Fruit fly (Drosophila melanogaster) whole organism, prepupa: Measurements from ENCODE around the gene CG18418.
A peak's percentile ranks its signal among the peaks of the same experiment; 100 is the strongest.

ENCODE experiments used
- CG10631 ChIP-seq: fragments of 200-800 bp; sonication (Bioruptor generic); optimal IDR thresholded peaks from 2 replicates; lab custom pipeline; 2016; ENCODE audit warnings: missing biosample characterization, missing genetic modification characterization
- CG10669 ChIP-seq: fragments of 200-800 bp; sonication (Bioruptor generic); optimal IDR thresholded peaks from 3 replicates; lab custom pipeline; 2018; ENCODE audit warnings: missing biosample characterization, mild to moderate bottlenecking, missing genetic modification characterization, moderate library complexity
- CG11294 ChIP-seq: fragments of 200-800 bp; sonication (Bioruptor generic); IDR thresholded peaks from 2 replicates; pipeline ENCODE4 v1.3.6; 2022; ENCODE audit warnings: missing biosample characterization, missing genetic modification characterization
- CG15336 ChIP-seq: fragments of 200-800 bp; sonication (Bioruptor generic); IDR thresholded peaks from 2 replicates; pipeline ENCODE4 v1.3.6; 2022; ENCODE audit warnings: missing biosample characterization, missing genetic modification characterization
- CG1621 ChIP-seq: fragments of 200-800 bp; sonication (Bioruptor generic); optimal IDR thresholded peaks from 3 replicates; lab custom pipeline; 2018; ENCODE audit warnings: missing biosample characterization, mild to moderate bottlenecking, missing genetic modification characterization
- CG16779 ChIP-seq: fragments of 200-800 bp; sonication (Bioruptor generic); optimal IDR thresholded peaks from 3 replicates; lab custom pipeline; 2017; ENCODE audit warnings: missing biosample characterization, mild to moderate bottlenecking, missing genetic modification characterization
- CG3919 ChIP-seq: fragments of 200-800 bp; sonication (Bioruptor generic); optimal IDR thresholded peaks from 3 replicates; lab custom pipeline; 2016; ENCODE audit warnings: missing biosample characterization, missing genetic modification characterization
- CG4318 ChIP-seq: fragments of 200-800 bp; sonication (Bioruptor generic); optimal IDR thresholded peaks from 3 replicates; lab custom pipeline; 2017; ENCODE audit warnings: missing biosample characterization, mild to moderate bottlenecking, missing genetic modification characterization
- CG6163 ChIP-seq: fragments of 200-800 bp; sonication (Bioruptor generic); IDR thresholded peaks from 3 replicates; pipeline ENCODE4 v1.3.6; 2022; ENCODE audit warnings: missing biosample characterization, missing genetic modification characterization
- CG6792 ChIP-seq: fragments of 200-800 bp; sonication (Bioruptor generic); optimal IDR thresholded peaks from 3 replicates; lab custom pipeline; 2016; ENCODE audit warnings: missing biosample characterization, missing genetic modification characterization
- CG7368 ChIP-seq: fragments of 200-800 bp; sonication (Bioruptor generic); optimal IDR thresholded peaks from 3 replicates; lab custom pipeline; 2016; ENCODE audit warnings: missing biosample characterization, missing genetic modification characterization
- CG8119 ChIP-seq: fragments of 200-800 bp; sonication (Bioruptor generic); IDR thresholded peaks from 3 replicates; pipeline ENCODE4 v1.3.6; 2022; ENCODE audit warnings: missing biosample characterization, missing genetic modification characterization
- CG8632 ChIP-seq: fragments of 200-800 bp; sonication (Bioruptor generic); optimal IDR thresholded peaks from 3 replicates; lab custom pipeline; 2016; ENCODE audit warnings: missing biosample characterization, missing genetic modification characterization
- Eip78C ChIP-seq: fragments of 200-800 bp; sonication (Bioruptor generic); peaks from one replicate; lab custom pipeline; 2016; ENCODE audit warnings: missing biosample characterization, missing genetic modification characterization
- Eip93F ChIP-seq: fragments of 200-800 bp; sonication (Bioruptor generic); optimal IDR thresholded peaks from 2 replicates; lab custom pipeline; 2016; ENCODE audit warnings: missing biosample characterization, mild to moderate bottlenecking, missing genetic modification characterization
- Ets96B ChIP-seq: fragments of 200-800 bp; optimal IDR thresholded peaks from 2 replicates; lab custom pipeline; 2019; ENCODE audit warnings: missing biosample characterization, mild to moderate bottlenecking, missing genetic modification characterization, moderate library complexity
- Gug ChIP-seq: fragments of 200-800 bp; sonication (Bioruptor generic); IDR thresholded peaks from 2 replicates; pipeline ENCODE4 v1.3.6; 2022; ENCODE audit warnings: missing biosample characterization, missing genetic modification characterization
- Hr4 ChIP-seq: fragments of 200-800 bp; sonication (Bioruptor generic); optimal IDR thresholded peaks from 3 replicates; lab custom pipeline; 2016; ENCODE audit warnings: missing biosample characterization, missing genetic modification characterization
- Lpt ChIP-seq: fragments of 200-800 bp; sonication (Bioruptor generic); optimal IDR thresholded peaks from 3 replicates; lab custom pipeline; 2016; ENCODE audit warnings: missing biosample characterization, missing genetic modification characterization
- Smox ChIP-seq: fragments of 200-800 bp; sonication (Bioruptor generic); optimal IDR thresholded peaks from 3 replicates; lab custom pipeline; 2016; ENCODE audit warnings: missing biosample characterization, missing genetic modification characterization
- Sox102F ChIP-seq: fragments of 200-800 bp; sonication (Bioruptor generic); optimal IDR thresholded peaks from 2 replicates; lab custom pipeline; 2016; ENCODE audit warnings: missing biosample characterization, mild to moderate bottlenecking, missing genetic modification characterization
- Sox14 ChIP-seq: fragments of 200-800 bp; sonication (Bioruptor generic); optimal IDR thresholded peaks from 3 replicates; lab custom pipeline; 2016; ENCODE audit warnings: missing biosample characterization, missing genetic modification characterization
- Sox15 ChIP-seq: fragments of 200-800 bp; sonication (Bioruptor generic); optimal IDR thresholded peaks from 3 replicates; lab custom pipeline; 2016; ENCODE audit warnings: missing biosample characterization, missing genetic modification characterization
- achi ChIP-seq: fragments of 200-800 bp; sonication (Bioruptor generic); optimal IDR thresholded peaks from 3 replicates; lab custom pipeline; 2016; ENCODE audit warnings: missing biosample characterization, missing genetic modification characterization
- acj6 ChIP-seq: fragments of 200-800 bp; sonication (Bioruptor generic); optimal IDR thresholded peaks from 3 replicates; lab custom pipeline; 2016; ENCODE audit warnings: missing biosample characterization, missing genetic modification characterization
- cyc ChIP-seq: fragments of 200-800 bp; sonication (Bioruptor generic); optimal IDR thresholded peaks from 3 replicates; lab custom pipeline; 2016; ENCODE audit warnings: missing biosample characterization, missing genetic modification characterization
- dac ChIP-seq: fragments of 200-800 bp; sonication (Bioruptor generic); optimal IDR thresholded peaks from 2 replicates; lab custom pipeline; 2017; ENCODE audit warnings: missing biosample characterization, mild to moderate bottlenecking, missing genetic modification characterization
- dsx ChIP-seq: fragments of 200-800 bp; optimal IDR thresholded peaks from 3 replicates; lab custom pipeline; 2019; ENCODE audit warnings: missing biosample characterization, mild to moderate bottlenecking, missing genetic modification characterization, moderate library complexity; ENCODE audit not compliant: poor library complexity, severe bottlenecking
- esn ChIP-seq: fragments of 200-800 bp; sonication (Bioruptor generic); optimal IDR thresholded peaks from 2 replicates; lab custom pipeline; 2016; ENCODE audit warnings: missing biosample characterization, mild to moderate bottlenecking, missing genetic modification characterization, moderate library complexity
- fd59A ChIP-seq: fragments of 200-800 bp; sonication (Bioruptor generic); optimal IDR thresholded peaks from 2 replicates; lab custom pipeline; 2017; ENCODE audit warnings: missing biosample characterization, mild to moderate bottlenecking, missing genetic modification characterization, missing genetic modification reagents
- fkh ChIP-seq: fragments of 200-800 bp; sonication (Bioruptor generic); optimal IDR thresholded peaks from 3 replicates; lab custom pipeline; 2017; ENCODE audit warnings: missing biosample characterization, mild to moderate bottlenecking, missing genetic modification characterization, moderate library complexity
- lz ChIP-seq: fragments of 200-800 bp; sonication (Bioruptor generic); optimal IDR thresholded peaks from 3 replicates; lab custom pipeline; 2016; ENCODE audit warnings: missing biosample characterization, missing genetic modification characterization
- pdm3 ChIP-seq: fragments of 200-800 bp; sonication (Bioruptor generic); optimal IDR thresholded peaks from 3 replicates; lab custom pipeline; 2016; ENCODE audit warnings: missing biosample characterization, missing genetic modification characterization
- spab ChIP-seq: fragments of 200-800 bp; sonication (Bioruptor generic); optimal IDR thresholded peaks from 2 replicates; lab custom pipeline; 2017; ENCODE audit warnings: missing biosample characterization, mild to moderate bottlenecking, missing genetic modification characterization, missing genetic modification reagents
- ss ChIP-seq, 2 experiments: fragments of 200-800 bp; sonication (Bioruptor generic); optimal IDR thresholded peaks; 2 replicates in 1 of 2; 3 replicates in 1 of 2; lab custom pipeline; 2017 to 2018; ENCODE audit warnings: mild to moderate bottlenecking in 2 of 2, missing biosample characterization in 2 of 2, missing genetic modification characterization in 2 of 2, moderate library complexity in 1 of 2
- svp ChIP-seq: fragments of 200-800 bp; sonication (Bioruptor generic); peaks from one replicate; lab custom pipeline; 2016; ENCODE audit warnings: missing biosample characterization, missing genetic modification characterization
- topi ChIP-seq: fragments of 200-800 bp; sonication (Bioruptor generic); optimal IDR thresholded peaks from 3 replicates; lab custom pipeline; 2016; ENCODE audit warnings: missing biosample characterization, missing genetic modification characterization

CG18418 gene

dm6 chr3L:4690698-4691097, 828 bp upstream of the CG18418 start (continued):
- TF ChIP-seq CG8119 (GFP tag; lab: Robert Waterston, UW), result peak; percentile 67; the same call in 2 of the 3 replicates
- TF ChIP-seq lz (GFP tag; lab: Kevin White, UChicago), result peak; percentile 41
- TF ChIP-seq acj6 (GFP tag; lab: Kevin White, UChicago), result peak; percentile 48
- peak; percentile 12 for TF ChIP-seq dac (GFP tag; lab: Kevin White, UChicago)
- TF ChIP-seq fd59A (GFP tag; lab: Kevin White, UChicago), result no peak
- TF ChIP-seq cyc (GFP tag; lab: Kevin White, UChicago), result peak; percentile 32
- peak; percentile 37 for TF ChIP-seq achi (GFP tag; lab: Kevin White, UChicago)
- no peak for TF ChIP-seq CG16779 (tag; lab: Kevin White, UChicago)
- TF ChIP-seq CG10669 (GFP tag; lab: Kevin White, UChicago), result peak; percentile 30
- TF ChIP-seq CG11294 (GFP tag; lab: Robert Waterston, UW), result no peak
- no peak for TF ChIP-seq topi (GFP tag; lab: Kevin White, UChicago)
- TF ChIP-seq CG15336 (GFP tag; lab: Robert Waterston, UW), result peak; percentile 61
- TF ChIP-seq CG10631 (GFP tag; lab: Kevin White, UChicago), result peak; percentile 35
- peak; percentile 5 for TF ChIP-seq CG6792 (GFP tag; lab: Kevin White, UChicago)
- TF ChIP-seq ss (GFP tag; optimal IDR thresholded peaks at IDR 0.05; lab: Kevin White, UChicago), result no peak
- TF ChIP-seq svp (GFP tag; lab: Kevin White, UChicago), result peak; percentile 72
- TF ChIP-seq CG3919 (GFP tag; lab: Kevin White, UChicago), result peak; percentile 41

DNA sequence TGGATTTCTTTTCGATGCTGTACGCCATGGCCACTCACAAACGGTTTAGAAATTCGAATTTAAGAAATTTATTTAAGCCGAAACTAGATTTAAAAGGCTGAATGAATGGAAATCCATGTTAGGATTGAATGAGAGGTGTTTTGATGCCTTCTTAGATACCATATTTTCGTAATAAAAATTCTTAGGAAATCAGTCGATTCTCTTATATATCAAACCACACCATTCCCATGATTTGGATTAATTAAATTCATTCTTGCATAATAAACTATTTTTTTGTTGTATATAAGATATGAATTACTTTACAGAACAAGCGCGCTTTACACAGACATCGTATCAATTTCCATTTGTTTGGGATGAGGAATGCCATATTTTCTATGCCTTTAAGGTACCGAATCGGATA, 1.2 kb downstream of the CG18418 start, which contains the start of gene CG7514:
CG7514 (minus strand) TSS at position 101 of the 400 bp plus-strand sequence.
- TF ChIP-seq CG6792 (GFP tag; lab: Kevin White, UChicago), result no peak
- TF ChIP-seq Lpt (GFP tag; lab: Kevin White, UChicago), result no peak
- TF ChIP-seq Sox14 (GFP tag; lab: Kevin White, UChicago), result no peak
- no peak for TF ChIP-seq lz (GFP tag; lab: Kevin White, UChicago)
- TF ChIP-seq CG7368 (GFP tag; lab: Kevin White, UChicago), result no peak
- no peak for TF ChIP-seq CG11294 (GFP tag; lab: Robert Waterston, UW)
- TF ChIP-seq pdm3 (GFP tag; lab: Kevin White, UChicago), result no peak
- TF ChIP-seq CG15336 (GFP tag; lab: Robert Waterston, UW), result no peak
- TF ChIP-seq esn (GFP tag; lab: Kevin White, UChicago), result no peak
- TF ChIP-seq CG8119 (GFP tag; lab: Robert Waterston, UW), result no peak
- no peak for TF ChIP-seq Sox15 (GFP tag; lab: Kevin White, UChicago)
- TF ChIP-seq Gug (GFP tag; lab: Robert Waterston, UW), result no peak
- TF ChIP-seq CG1621, result no peak

DNA sequence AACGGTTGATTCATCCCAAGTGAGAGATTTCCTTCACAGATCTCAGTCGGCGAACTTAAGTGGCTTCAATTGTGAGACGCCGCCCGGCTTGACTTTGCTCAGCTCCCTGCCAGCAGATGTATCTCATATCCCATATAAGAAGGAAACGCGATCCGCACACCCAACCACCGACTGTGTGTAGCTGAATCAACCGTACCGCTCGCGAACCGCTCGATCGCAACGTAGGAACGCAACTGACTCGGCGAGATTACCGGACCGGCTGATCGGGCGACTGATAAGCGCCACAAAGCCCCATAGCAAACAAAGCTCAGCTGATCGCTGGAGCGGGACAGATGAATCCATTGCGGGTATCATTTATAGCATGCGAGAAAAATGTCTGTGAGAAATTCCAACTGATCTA, 2.7 kb downstream of the CG18418 start, which contains the start of gene axo:
axo (minus strand) TSS at position 185 of the 400 bp plus-strand sequence.
- TF ChIP-seq fkh (GFP tag; lab: Kevin White, UChicago) (peak; percentile 39), Sox15 (GFP tag; lab: Kevin White, UChicago) (no peak), Eip78C (GFP tag; lab: Kevin White, UChicago) (peak; percentile 12), Hr4 (GFP tag; lab: Kevin White, UChicago) (no peak), svp (GFP tag; lab: Kevin White, UChicago) (peak; percentile 83)

dm6 chr3L:4686609-4687008, 3.3 kb downstream of the CG18418 start:
- TF ChIP-seq CG3919 (GFP tag; lab: Kevin White, UChicago), result no peak
- no peak for TF ChIP-seq Sox102F (GFP tag; lab: Kevin White, UChicago)
- no peak for TF ChIP-seq CG4318 (GFP tag; lab: Kevin White, UChicago)
- TF ChIP-seq Gug (GFP tag; lab: Robert Waterston, UW), result no peak
- TF ChIP-seq CG6163 (GFP tag; lab: Robert Waterston, UW), result no peak
- TF ChIP-seq dsx (GFP tag; lab: Kevin White, UChicago), result no peak
- no peak for TF ChIP-seq Smox
- no peak for TF ChIP-seq spab (GFP tag; lab: Kevin White, UChicago)
- TF ChIP-seq Eip93F, result no peak
- TF ChIP-seq CG8632, result no peak
- TF ChIP-seq acj6 (GFP tag; lab: Kevin White, UChicago), result no peak
- TF ChIP-seq ss (GFP tag; optimal IDR thresholded peaks at IDR 0.05; lab: Kevin White, UChicago), result no peak
- no peak for TF ChIP-seq Ets96B (tag; lab: Kevin White, UChicago)
- TF ChIP-seq svp (GFP tag; lab: Kevin White, UChicago), result no peak
